Fruit fly (Drosophila melanogaster) whole organism, prepupa: ENCODE results near the gene CG10803.

Source experiments
- Blimp-1 ChIP-seq: fragments of 200-800 bp; sonication (Bioruptor generic); optimal IDR thresholded peaks from 3 replicates; lab custom pipeline; 2017; ENCODE audit warnings: missing biosample characterization, missing genetic modification characterization, mild to moderate bottlenecking, moderate library complexity, missing genetic modification reagents
- CG10631 ChIP-seq: fragments of 200-800 bp; sonication (Bioruptor generic); optimal IDR thresholded peaks from 2 replicates; lab custom pipeline; 2016; ENCODE audit warnings: missing biosample characterization, missing genetic modification characterization
- CG10669 ChIP-seq: fragments of 200-800 bp; sonication (Bioruptor generic); optimal IDR thresholded peaks from 3 replicates; lab custom pipeline; 2018; ENCODE audit warnings: missing biosample characterization, mild to moderate bottlenecking, missing genetic modification characterization, moderate library complexity
- CG11762 ChIP-seq: fragments of 200-800 bp; sonication (Bioruptor generic); optimal IDR thresholded peaks from 3 replicates; lab custom pipeline; 2016; ENCODE audit warnings: missing biosample characterization, missing genetic modification characterization; ENCODE audit not compliant: insufficient read depth
- CG11902 ChIP-seq: fragments of 200-800 bp; sonication (Bioruptor generic); optimal IDR thresholded peaks from 3 replicates; lab custom pipeline; 2016; ENCODE audit warnings: missing biosample characterization, missing genetic modification characterization
- CG15336 ChIP-seq: fragments of 200-800 bp; sonication (Bioruptor generic); IDR thresholded peaks from 2 replicates; pipeline ENCODE4 v1.3.6; 2022; ENCODE audit warnings: missing biosample characterization, missing genetic modification characterization
- CG1621 ChIP-seq: fragments of 200-800 bp; sonication (Bioruptor generic); optimal IDR thresholded peaks from 3 replicates; lab custom pipeline; 2018; ENCODE audit warnings: missing biosample characterization, mild to moderate bottlenecking, missing genetic modification characterization
- CG16779 ChIP-seq: fragments of 200-800 bp; sonication (Bioruptor generic); optimal IDR thresholded peaks from 3 replicates; lab custom pipeline; 2017; ENCODE audit warnings: missing biosample characterization, mild to moderate bottlenecking, missing genetic modification characterization
- CG3032 ChIP-seq: fragments of 200-800 bp; optimal IDR thresholded peaks from 2 replicates; lab custom pipeline; 2019; ENCODE audit warnings: missing biosample characterization, mild to moderate bottlenecking, missing genetic modification characterization, moderate library complexity
- CG31627 ChIP-seq: fragments of 200-800 bp; sonication (Bioruptor generic); optimal IDR thresholded peaks from 3 replicates; lab custom pipeline; 2016; ENCODE audit warnings: missing biosample characterization, missing genetic modification characterization
- CG32006 ChIP-seq: fragments of 200-800 bp; sonication (Bioruptor generic); optimal IDR thresholded peaks from 3 replicates; lab custom pipeline; 2017; ENCODE audit warnings: missing biosample characterization, mild to moderate bottlenecking, missing genetic modification characterization
- CG34406 ChIP-seq: fragments of 200-800 bp; sonication (Bioruptor generic); optimal IDR thresholded peaks from 3 replicates; lab custom pipeline; 2016; ENCODE audit warnings: missing biosample characterization, missing genetic modification characterization
- CG4318 ChIP-seq: fragments of 200-800 bp; sonication (Bioruptor generic); optimal IDR thresholded peaks from 3 replicates; lab custom pipeline; 2017; ENCODE audit warnings: missing biosample characterization, mild to moderate bottlenecking, missing genetic modification characterization
- CG6163 ChIP-seq: fragments of 200-800 bp; sonication (Bioruptor generic); IDR thresholded peaks from 3 replicates; pipeline ENCODE4 v1.3.6; 2022; ENCODE audit warnings: missing biosample characterization, missing genetic modification characterization
- CG6276 ChIP-seq: fragments of 200-800 bp; sonication (Bioruptor generic); optimal IDR thresholded peaks from 2 replicates; lab custom pipeline; 2017; ENCODE audit warnings: missing biosample characterization, mild to moderate bottlenecking, missing genetic modification characterization
- CG6854 ChIP-seq: fragments of 200-800 bp; sonication (Bioruptor generic); optimal IDR thresholded peaks from 2 replicates; lab custom pipeline; 2017; ENCODE audit warnings: missing biosample characterization, mild to moderate bottlenecking, missing genetic modification characterization
- CG8119 ChIP-seq: fragments of 200-800 bp; sonication (Bioruptor generic); IDR thresholded peaks from 3 replicates; pipeline ENCODE4 v1.3.6; 2022; ENCODE audit warnings: missing biosample characterization, missing genetic modification characterization
- CG8319 ChIP-seq: fragments of 200-800 bp; sonication (Bioruptor generic); optimal IDR thresholded peaks from 3 replicates; lab custom pipeline; 2016; ENCODE audit warnings: missing biosample characterization, missing genetic modification characterization
- CG9139 ChIP-seq: fragments of 200-800 bp; sonication (Bioruptor generic); optimal IDR thresholded peaks from 3 replicates; lab custom pipeline; 2017; ENCODE audit warnings: missing biosample characterization, mild to moderate bottlenecking, missing genetic modification characterization
- Eip75B ChIP-seq: fragments of 200-800 bp; sonication (Bioruptor generic); optimal IDR thresholded peaks from 3 replicates; lab custom pipeline; 2016; ENCODE audit warnings: missing biosample characterization, missing genetic modification characterization
- Eip78C ChIP-seq: fragments of 200-800 bp; sonication (Bioruptor generic); peaks from one replicate; lab custom pipeline; 2016; ENCODE audit warnings: missing biosample characterization, missing genetic modification characterization
- Eip93F ChIP-seq: fragments of 200-800 bp; sonication (Bioruptor generic); optimal IDR thresholded peaks from 2 replicates; lab custom pipeline; 2016; ENCODE audit warnings: missing biosample characterization, mild to moderate bottlenecking, missing genetic modification characterization
- Ets21C ChIP-seq: fragments of 200-800 bp; sonication (Bioruptor generic); optimal IDR thresholded peaks from 3 replicates; lab custom pipeline; 2016; ENCODE audit warnings: missing biosample characterization, missing genetic modification characterization
- Ets96B ChIP-seq: fragments of 200-800 bp; optimal IDR thresholded peaks from 2 replicates; lab custom pipeline; 2019; ENCODE audit warnings: missing biosample characterization, mild to moderate bottlenecking, missing genetic modification characterization, moderate library complexity
- Hr38 ChIP-seq: sonication (Bioruptor generic); optimal IDR thresholded peaks from 2 replicates; lab custom pipeline; 2016; ENCODE audit warnings: missing biosample characterization, missing genetic modification characterization
- Hr39 ChIP-seq: fragments of 200-800 bp; sonication (Bioruptor generic); optimal IDR thresholded peaks from 2 replicates; lab custom pipeline; 2016; ENCODE audit warnings: missing biosample characterization, missing genetic modification characterization
- Lpt ChIP-seq: fragments of 200-800 bp; sonication (Bioruptor generic); optimal IDR thresholded peaks from 3 replicates; lab custom pipeline; 2016; ENCODE audit warnings: missing biosample characterization, missing genetic modification characterization
- OdsH ChIP-seq: fragments of 200-800 bp; sonication (Bioruptor generic); optimal IDR thresholded peaks from 3 replicates; lab custom pipeline; 2016; ENCODE audit warnings: missing biosample characterization, missing genetic modification characterization
- Smox ChIP-seq: fragments of 200-800 bp; sonication (Bioruptor generic); optimal IDR thresholded peaks from 3 replicates; lab custom pipeline; 2016; ENCODE audit warnings: missing biosample characterization, missing genetic modification characterization
- Sox102F ChIP-seq: fragments of 200-800 bp; sonication (Bioruptor generic); optimal IDR thresholded peaks from 2 replicates; lab custom pipeline; 2016; ENCODE audit warnings: missing biosample characterization, mild to moderate bottlenecking, missing genetic modification characterization
- Sox14 ChIP-seq: fragments of 200-800 bp; sonication (Bioruptor generic); optimal IDR thresholded peaks from 3 replicates; lab custom pipeline; 2016; ENCODE audit warnings: missing biosample characterization, missing genetic modification characterization
- achi ChIP-seq: fragments of 200-800 bp; sonication (Bioruptor generic); optimal IDR thresholded peaks from 3 replicates; lab custom pipeline; 2016; ENCODE audit warnings: missing biosample characterization, missing genetic modification characterization
- acj6 ChIP-seq: fragments of 200-800 bp; sonication (Bioruptor generic); optimal IDR thresholded peaks from 3 replicates; lab custom pipeline; 2016; ENCODE audit warnings: missing biosample characterization, missing genetic modification characterization
- cyc ChIP-seq: fragments of 200-800 bp; sonication (Bioruptor generic); optimal IDR thresholded peaks from 3 replicates; lab custom pipeline; 2016; ENCODE audit warnings: missing biosample characterization, missing genetic modification characterization
- dac ChIP-seq: fragments of 200-800 bp; sonication (Bioruptor generic); optimal IDR thresholded peaks from 2 replicates; lab custom pipeline; 2017; ENCODE audit warnings: missing biosample characterization, mild to moderate bottlenecking, missing genetic modification characterization
- esn ChIP-seq: fragments of 200-800 bp; sonication (Bioruptor generic); optimal IDR thresholded peaks from 2 replicates; lab custom pipeline; 2016; ENCODE audit warnings: missing biosample characterization, mild to moderate bottlenecking, missing genetic modification characterization, moderate library complexity
- fd59A ChIP-seq: fragments of 200-800 bp; sonication (Bioruptor generic); optimal IDR thresholded peaks from 2 replicates; lab custom pipeline; 2017; ENCODE audit warnings: missing biosample characterization, mild to moderate bottlenecking, missing genetic modification characterization, missing genetic modification reagents
- fd85E ChIP-seq: fragments of 200-800 bp; sonication (Bioruptor generic); optimal IDR thresholded peaks from 3 replicates; lab custom pipeline; 2016; ENCODE audit warnings: missing biosample characterization, missing genetic modification characterization
- fkh ChIP-seq: fragments of 200-800 bp; sonication (Bioruptor generic); optimal IDR thresholded peaks from 3 replicates; lab custom pipeline; 2017; ENCODE audit warnings: missing biosample characterization, mild to moderate bottlenecking, missing genetic modification characterization, moderate library complexity
- lz ChIP-seq: fragments of 200-800 bp; sonication (Bioruptor generic); optimal IDR thresholded peaks from 3 replicates; lab custom pipeline; 2016; ENCODE audit warnings: missing biosample characterization, missing genetic modification characterization
- net ChIP-seq: fragments of 200-800 bp; sonication (Bioruptor generic); optimal IDR thresholded peaks from 3 replicates; lab custom pipeline; 2016; ENCODE audit warnings: missing biosample characterization, missing genetic modification characterization
- salr ChIP-seq, 2 experiments: fragments of 200-800 bp; sonication (Bioruptor generic); optimal IDR thresholded peaks; 3 replicates each; lab custom pipeline; 2016 to 2018; ENCODE audit warnings: missing biosample characterization in 2 of 2, missing genetic modification characterization in 2 of 2, mild to moderate bottlenecking in 1 of 2
- ss ChIP-seq, 2 experiments: fragments of 200-800 bp; sonication (Bioruptor generic); optimal IDR thresholded peaks; 2 replicates in 1 of 2; 3 replicates in 1 of 2; lab custom pipeline; 2017 to 2018; ENCODE audit warnings: mild to moderate bottlenecking in 2 of 2, missing biosample characterization in 2 of 2, missing genetic modification characterization in 2 of 2, moderate library complexity in 1 of 2
- svp ChIP-seq: fragments of 200-800 bp; sonication (Bioruptor generic); peaks from one replicate; lab custom pipeline; 2016; ENCODE audit warnings: missing biosample characterization, missing genetic modification characterization
- topi ChIP-seq: fragments of 200-800 bp; sonication (Bioruptor generic); optimal IDR thresholded peaks from 3 replicates; lab custom pipeline; 2016; ENCODE audit warnings: missing biosample characterization, missing genetic modification characterization
- vri ChIP-seq: fragments of 200-800 bp; sonication (Bioruptor generic); optimal IDR thresholded peaks from 3 replicates; lab custom pipeline; 2016; ENCODE audit warnings: missing biosample characterization, mild to moderate bottlenecking, missing genetic modification characterization

Gene CG10803

DNA sequence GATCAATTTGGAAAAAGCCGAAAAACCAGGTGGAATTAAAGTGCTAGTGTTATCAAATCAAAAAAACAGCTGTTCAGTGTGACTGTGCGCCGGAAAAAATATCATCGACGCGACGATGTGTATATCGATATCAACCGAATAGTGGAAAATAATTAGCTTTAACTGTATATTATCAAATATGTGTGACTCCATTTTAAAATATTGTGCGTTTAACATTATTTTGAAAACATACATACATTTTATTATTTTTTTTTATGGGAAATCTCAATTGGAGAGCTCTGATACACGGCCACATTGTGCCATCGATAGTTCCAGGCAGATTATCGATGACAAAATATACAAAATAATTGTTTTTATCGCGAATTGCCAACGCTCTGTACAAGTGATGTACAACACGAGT, at the start of gene CG10803, which contains the start of gene CG14270:
Gene CG10803 (plus strand): TSS at position 347 of the 400 bp plus-strand sequence.
Gene CG14270 (minus strand): TSS at position 75 of the 400 bp plus-strand sequence.
- TF ChIP-seq CG3032 (no peak), lz (GFP tag; lab: Kevin White, UChicago) (peak; percentile 23), svp (GFP tag; lab: Kevin White, UChicago) (peak; percentile 78), Ets21C (GFP tag; lab: Kevin White, UChicago) (peak; percentile 11), CG4318 (no peak), Hr39 (peak; percentile 2), esn (GFP tag; lab: Kevin White, UChicago) (peak; percentile 40), CG10631 (GFP tag; lab: Kevin White, UChicago) (peak; percentile 13), CG31627 (GFP tag; lab: Kevin White, UChicago) (peak; percentile 11), Eip78C (GFP tag; lab: Kevin White, UChicago) (peak; percentile 32), OdsH (GFP tag; lab: Kevin White, UChicago) (no peak), achi (GFP tag; lab: Kevin White, UChicago) (no peak)

DNA sequence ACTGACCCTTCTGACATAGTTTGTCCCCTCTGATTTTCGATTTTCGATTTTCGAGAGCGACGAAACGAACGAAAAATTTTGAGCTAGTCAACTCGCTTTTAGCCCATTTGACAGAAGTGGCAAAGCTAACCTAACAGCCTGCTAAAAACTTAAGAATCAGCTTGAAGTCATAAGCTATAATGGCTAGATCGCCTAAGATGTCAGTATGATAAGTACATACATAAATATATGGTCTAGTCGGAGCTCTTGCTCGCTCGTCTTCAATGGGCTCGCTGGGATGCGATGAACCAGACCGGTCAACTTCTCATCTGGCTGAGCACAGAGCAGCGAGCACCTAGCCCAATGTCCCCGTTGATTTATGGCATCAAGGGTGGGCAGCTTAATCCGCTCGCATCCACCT, 49.7 kb upstream of the CG10803 start, which contains the start of gene CG14269:
Gene CG14269 (minus strand): TSS at position 101 of the 400 bp plus-strand sequence.
- TF ChIP-seq CG6276 (GFP tag; lab: Kevin White, UChicago) (no peak), vri (GFP tag; lab: Kevin White, UChicago) (no peak), net (no peak), Sox102F (no peak), CG32006 (GFP tag; lab: Kevin White, UChicago) (no peak), CG11762 (no peak), CG3032 (no peak), salr (GFP tag; optimal IDR thresholded peaks at IDR 0.05; lab: Kevin White, UChicago) (no peak), OdsH (GFP tag; lab: Kevin White, UChicago) (no peak)
- TF ChIP-seq, all 60 proteins: peak for 0

DNA sequence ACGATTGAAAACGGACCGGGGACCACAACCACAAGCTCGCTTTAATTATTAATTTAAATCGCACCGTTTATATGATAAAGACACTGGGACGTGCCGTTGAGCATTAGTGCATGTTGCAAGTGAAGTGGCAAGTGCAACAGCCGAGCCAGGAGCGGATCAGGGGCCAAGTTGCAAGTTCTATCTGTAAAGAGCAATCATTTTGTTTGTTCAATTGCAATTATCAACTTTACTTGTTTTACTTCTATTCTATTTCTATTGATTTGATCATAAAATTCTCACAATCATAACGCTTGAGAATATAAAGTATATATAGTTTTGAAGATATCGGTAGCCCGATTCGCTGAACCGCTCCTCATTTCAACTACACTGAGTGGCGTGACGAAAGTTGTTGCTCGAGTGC, 49.3 kb upstream of the CG10803 start:
- TF ChIP-seq net (peak; percentile 49), fkh (GFP tag; lab: Kevin White, UChicago) (no peak), Eip93F (GFP tag; lab: Kevin White, UChicago) (no peak), acj6 (peak; percentile 52), Ets21C (GFP tag; lab: Kevin White, UChicago) (no peak), topi (GFP tag; lab: Kevin White, UChicago) (peak; percentile 45), ss (GFP tag; optimal IDR thresholded peaks at IDR 0.05; lab: Kevin White, UChicago) (peak; percentile 66 to 74), cyc (GFP tag; lab: Kevin White, UChicago) (peak; percentile 32), CG3032 (no peak), Sox102F (no peak), CG8119 (GFP tag; lab: Robert Waterston, UW) (peak; percentile 72), CG11902 (peak; percentile 57), Lpt (GFP tag; lab: Kevin White, UChicago) (peak; percentile 14), fd85E (GFP tag; lab: Kevin White, UChicago) (no peak), CG16779 (tag; lab: Kevin White, UChicago) (no peak), lz (GFP tag; lab: Kevin White, UChicago) (peak; percentile 24), Blimp-1 (GFP tag; lab: Kevin White, UChicago) (no peak), Smox (GFP tag; lab: Kevin White, UChicago) (no peak), CG34406 (GFP tag; lab: Kevin White, UChicago) (peak; percentile 9), CG11762 (peak; percentile 39), achi (GFP tag; lab: Kevin White, UChicago) (peak; percentile 49), CG10669 (GFP tag; lab: Kevin White, UChicago) (peak; percentile 59), OdsH (GFP tag; lab: Kevin White, UChicago) (peak; percentile 54), salr (GFP tag; optimal IDR thresholded peaks at IDR 0.05; lab: Kevin White, UChicago) (peak in 1 of 2 experiments; percentile 15), CG15336 (GFP tag; lab: Robert Waterston, UW) (peak; percentile 64), CG9139 (GFP tag; lab: Kevin White, UChicago) (peak; percentile 28), CG10631 (GFP tag; lab: Kevin White, UChicago) (peak; percentile 40), CG6163 (GFP tag; lab: Robert Waterston, UW) (peak; percentile 70), dac (GFP tag; lab: Kevin White, UChicago) (peak; percentile 49), CG1621 (tag; lab: Kevin White, UChicago) (peak; percentile 34), vri (GFP tag; lab: Kevin White, UChicago) (no peak), Hr38 (GFP tag; lab: Kevin White, UChicago) (no peak), Ets96B (tag; lab: Kevin White, UChicago) (peak; percentile 59), fd59A (GFP tag; lab: Kevin White, UChicago) (no peak), Eip75B (GFP tag; lab: Kevin White, UChicago) (peak; percentile 37), CG31627 (GFP tag; lab: Kevin White, UChicago) (no peak), CG6854 (GFP tag; lab: Kevin White, UChicago) (no peak), Sox14 (GFP tag; lab: Kevin White, UChicago) (peak; percentile 41), CG8319 (GFP tag; lab: Kevin White, UChicago) (no peak)
